Worm (Caenorhabditis elegans): ENCODE results near the gene Y56A3A.22.
A peak's percentile ranks its signal among the peaks of the same experiment; 100 is the strongest.

Y56A3A.22 gene

ce11 chrIII:11936668-11937276 is 15.3 kb downstream of the Y56A3A.22 start:
- peak; percentile 38 for TF ChIP-seq nfya-1 (tag; optimal IDR thresholded peaks at IDR 0.05; ENCODE audit: insufficient read depth)
- TF ChIP-seq fos-1 (tag; optimal IDR thresholded peaks at IDR 0.05): no peak
- peak; percentile 75 for TF ChIP-seq ama-1 (optimal IDR thresholded peaks at IDR 0.05)
- TF ChIP-seq elt-3 (tag; optimal IDR thresholded peaks at IDR 0.05): no peak

ce11 chrIII:11937911-11938310 is 16.4 kb downstream of the Y56A3A.22 start:
- TF ChIP-seq ZK546.5 (tag; optimal IDR thresholded peaks at IDR 0.05): no peak
- TF ChIP-seq ama-1 (optimal IDR thresholded peaks at IDR 0.05): no peak
- no peak for TF ChIP-seq fkh-2 (tag; optimal IDR thresholded peaks at IDR 0.05)
- TF ChIP-seq ztf-4 (tag; optimal IDR thresholded peaks at IDR 0.05): no peak
- no peak for TF ChIP-seq jun-1 (tag; optimal IDR thresholded peaks at IDR 0.05)
- TF ChIP-seq nhr-237 (tag; optimal IDR thresholded peaks at IDR 0.05): no peak
- peak; percentile 46 for TF ChIP-seq nfya-1 (tag; optimal IDR thresholded peaks at IDR 0.05; ENCODE audit: insufficient read depth)
- no peak for TF ChIP-seq R02D3.7 (tag; optimal IDR thresholded peaks at IDR 0.05)
- no peak for TF ChIP-seq eor-1 (tag; optimal IDR thresholded peaks at IDR 0.05)
- TF ChIP-seq egl-5 (tag; optimal IDR thresholded peaks at IDR 0.05): peak; percentile 28
- no peak for TF ChIP-seq mml-1 (tag; optimal IDR thresholded peaks at IDR 0.05)

DNA sequence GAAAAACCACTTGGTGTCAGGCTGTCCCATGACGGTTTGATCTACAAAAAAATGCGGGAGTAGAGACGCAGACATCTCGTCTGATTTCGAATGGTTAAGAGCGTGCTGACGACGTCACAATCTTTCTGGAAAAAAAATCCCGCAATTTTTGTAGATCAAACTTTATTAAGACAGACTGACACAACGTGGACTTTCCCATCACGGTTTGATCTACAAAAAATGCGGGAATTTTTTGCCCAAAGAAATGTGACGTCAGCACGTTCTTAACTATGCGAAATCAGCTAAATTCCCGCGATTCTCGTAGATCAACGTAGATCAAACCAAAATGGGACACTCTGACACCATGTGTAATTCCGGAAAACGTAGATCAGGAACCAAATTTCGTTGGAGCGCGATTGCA is 17.0 kb downstream of the Y56A3A.22 start:
- TF ChIP-seq mdl-1 (tag; optimal IDR thresholded peaks at IDR 0.05): no peak
- TF ChIP-seq lin-39 (tag; optimal IDR thresholded peaks at IDR 0.05): no peak

DNA sequence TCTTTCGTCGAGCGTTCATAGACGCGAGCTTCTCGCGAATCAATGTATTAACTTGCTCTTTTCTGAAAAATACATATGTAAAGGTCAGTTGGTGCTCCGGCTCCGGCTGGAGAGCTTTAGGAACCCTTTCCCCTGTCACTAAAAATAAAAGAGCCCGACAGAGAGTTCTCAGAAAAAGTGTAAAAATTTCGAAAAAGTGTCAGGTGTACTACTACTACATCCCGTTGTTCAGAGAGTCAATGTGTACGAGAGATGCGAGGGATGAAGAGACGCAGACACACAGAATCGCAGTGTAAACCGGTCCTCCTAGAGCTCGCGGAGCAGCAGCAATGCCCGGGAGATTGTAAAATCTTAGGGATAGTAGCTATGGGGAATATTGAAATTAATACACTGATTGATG is 21.2 kb downstream of the Y56A3A.22 start:
- TF ChIP-seq skn-1 (tag; optimal IDR thresholded peaks at IDR 0.05) (no peak), zag-1 (tag; optimal IDR thresholded peaks at IDR 0.05) (no peak), unc-39 (tag; optimal IDR thresholded peaks at IDR 0.05) (no peak), sea-2 (GFP tag; optimal IDR thresholded peaks at IDR 0.05) (no peak), nhr-28 (tag; optimal IDR thresholded peaks at IDR 0.05) (no peak), nhr-237 (tag; optimal IDR thresholded peaks at IDR 0.05) (no peak), ztf-4 (tag; optimal IDR thresholded peaks at IDR 0.05) (no peak), lsy-12 (tag; optimal IDR thresholded peaks at IDR 0.05) (no peak), nhr-25 (tag; optimal IDR thresholded peaks at IDR 0.05) (no peak), mdl-1 (tag; optimal IDR thresholded peaks at IDR 0.05) (no peak), daf-12 (tag; optimal IDR thresholded peaks at IDR 0.05) (no peak), ceh-28 (tag; optimal IDR thresholded peaks at IDR 0.05) (no peak), fkh-10 (GFP tag; optimal IDR thresholded peaks at IDR 0.05) (no peak), ztf-11 (tag; optimal IDR thresholded peaks at IDR 0.05) (no peak), lin-15B (tag; optimal IDR thresholded peaks at IDR 0.05) (peak; percentile 10), nfya-1 (tag; optimal IDR thresholded peaks at IDR 0.05; ENCODE audit: insufficient read depth) (peak; percentile 56), egl-5 (tag; optimal IDR thresholded peaks at IDR 0.05) (no peak), ZK546.5 (tag; optimal IDR thresholded peaks at IDR 0.05) (no peak)

ce11 chrIII:11946062-11946749 is 24.7 kb downstream of the Y56A3A.22 start:
- peak; percentile 41 for TF ChIP-seq skn-1 (tag; optimal IDR thresholded peaks at IDR 0.05)
- no peak for TF ChIP-seq unc-62 (GFP tag; optimal IDR thresholded peaks at IDR 0.05)
- TF ChIP-seq nhr-43 (tag; optimal IDR thresholded peaks at IDR 0.05; ENCODE audit: poor library complexity, severe bottlenecking): peak; percentile 96
- no peak for TF ChIP-seq jun-1 (tag; optimal IDR thresholded peaks at IDR 0.05)
- TF ChIP-seq nhr-76 (tag; optimal IDR thresholded peaks at IDR 0.05): no peak
- peak; percentile 46 for TF ChIP-seq nhr-25 (tag; optimal IDR thresholded peaks at IDR 0.05)
- TF ChIP-seq snpc-4 (tag; optimal IDR thresholded peaks at IDR 0.05): peak; percentile 77
- TF ChIP-seq fkh-10 (GFP tag; optimal IDR thresholded peaks at IDR 0.05): peak; percentile 84
- TF ChIP-seq lin-39 (tag; optimal IDR thresholded peaks at IDR 0.05): peak; percentile 63
- no peak for TF ChIP-seq mml-1 (tag; optimal IDR thresholded peaks at IDR 0.05)
- no peak for TF ChIP-seq nhr-12 (tag; optimal IDR thresholded peaks at IDR 0.05)
- peak; percentile 40 for TF ChIP-seq R02D3.7 (tag; optimal IDR thresholded peaks at IDR 0.05)
- TF ChIP-seq daf-12 (tag; optimal IDR thresholded peaks at IDR 0.05): no peak
- no peak for TF ChIP-seq unc-39 (tag; optimal IDR thresholded peaks at IDR 0.05)
- TF ChIP-seq eor-1 (tag; optimal IDR thresholded peaks at IDR 0.05): peak in 1 of 2 experiments; percentile 74
- peak; percentile 63 for TF ChIP-seq tbx-2 (tag; optimal IDR thresholded peaks at IDR 0.05)
- no peak for TF ChIP-seq ceh-16 (tag; optimal IDR thresholded peaks at IDR 0.05)
- TF ChIP-seq nfya-1 (tag; optimal IDR thresholded peaks at IDR 0.05; ENCODE audit: insufficient read depth): peak; percentile 95
- peak; percentile 90 for TF ChIP-seq lin-15B (tag; optimal IDR thresholded peaks at IDR 0.05)
- TF ChIP-seq nhr-23 (tag; optimal IDR thresholded peaks at IDR 0.05): peak; percentile 86
- peak; percentile 88 for TF ChIP-seq lsy-12 (tag; optimal IDR thresholded peaks at IDR 0.05)
- TF ChIP-seq nhr-28 (tag; optimal IDR thresholded peaks at IDR 0.05): no peak
- TF ChIP-seq pha-4 (tag; optimal IDR thresholded peaks at IDR 0.05): peak; percentile 72
- no peak for TF ChIP-seq nhr-237 (tag; optimal IDR thresholded peaks at IDR 0.05)
- no peak for TF ChIP-seq fos-1 (tag; optimal IDR thresholded peaks at IDR 0.05)
- TF ChIP-seq sea-2 (GFP tag; optimal IDR thresholded peaks at IDR 0.05): no peak
- no peak for TF ChIP-seq elt-2 (tag; optimal IDR thresholded peaks at IDR 0.05)
- no peak for TF ChIP-seq ZK546.5 (tag; optimal IDR thresholded peaks at IDR 0.05)
- peak; percentile 6 for TF ChIP-seq ama-1 (optimal IDR thresholded peaks at IDR 0.05)
- no peak for TF ChIP-seq nhr-11 (tag; optimal IDR thresholded peaks at IDR 0.05)
- peak; percentile 17 for TF ChIP-seq ceh-82 (tag; optimal IDR thresholded peaks at IDR 0.05)
- TF ChIP-seq fkh-2 (tag; optimal IDR thresholded peaks at IDR 0.05): no peak
- no peak for TF ChIP-seq nhr-67 (tag; optimal IDR thresholded peaks at IDR 0.05)

Measured in whole organism, L3 larva.